Fruit fly (Drosophila melanogaster) whole organism, adult: ENCODE results near the gene CG15506.

ENCODE experiments used
- CG11617 ChIP-seq: fragments of 200-800 bp; sonication (Bioruptor generic); optimal IDR thresholded peaks from 2 replicates; lab custom pipeline; 2017; ENCODE audit warnings: mild to moderate bottlenecking, missing biosample characterization, missing genetic modification reagents, missing genetic modification characterization
- CG12768 ChIP-seq: fragments of 200-800 bp; sonication (Bioruptor generic); optimal IDR thresholded peaks from 2 replicates; lab custom pipeline; 2017; ENCODE audit warnings: missing biosample characterization, missing genetic modification characterization, mild to moderate bottlenecking, moderate library complexity, missing genetic modification reagents
- CG14711 ChIP-seq: fragments of 200-800 bp; sonication (Bioruptor generic); optimal IDR thresholded peaks from 2 replicates; lab custom pipeline; 2018; ENCODE audit warnings: missing biosample characterization, mild to moderate bottlenecking, missing genetic modification characterization, moderate library complexity
- CG1620 ChIP-seq: fragments of 200-800 bp; sonication (Bioruptor generic); optimal IDR thresholded peaks from 2 replicates; lab custom pipeline; 2016; ENCODE audit warnings: missing biosample characterization, missing genetic modification characterization
- CG33017 ChIP-seq: fragments of 200-800 bp; sonication (Bioruptor generic); optimal IDR thresholded peaks from 2 replicates; lab custom pipeline; 2018; ENCODE audit warnings: missing biosample characterization, mild to moderate bottlenecking, missing genetic modification characterization, moderate library complexity
- CG5204 ChIP-seq: fragments of 200-800 bp; sonication (Bioruptor generic); optimal IDR thresholded peaks from 2 replicates; lab custom pipeline; 2016; ENCODE audit warnings: missing biosample characterization, missing genetic modification characterization
- CG7045 ChIP-seq: fragments of 200-800 bp; sonication (Bioruptor generic); optimal IDR thresholded peaks from 2 replicates; lab custom pipeline; 2017; ENCODE audit warnings: missing biosample characterization, mild to moderate bottlenecking, missing genetic modification characterization
- CG7101 ChIP-seq: fragments of 200-800 bp; sonication (Bioruptor generic); optimal IDR thresholded peaks from 2 replicates; lab custom pipeline; 2018; ENCODE audit warnings: missing biosample characterization, mild to moderate bottlenecking, missing genetic modification characterization, moderate library complexity
- Clk ChIP-seq: fragments of 200-800 bp; sonication (Bioruptor generic); optimal IDR thresholded peaks from 2 replicates; lab custom pipeline; 2017; ENCODE audit warnings: missing biosample characterization, missing genetic modification characterization
- Crg-1 ChIP-seq: fragments of 200-800 bp; sonication (Bioruptor generic); optimal IDR thresholded peaks from 2 replicates; lab custom pipeline; 2016; ENCODE audit warnings: missing biosample characterization, missing genetic modification characterization
- Hr96 ChIP-seq: fragments of 200-800 bp; sonication (Bioruptor generic); optimal IDR thresholded peaks from 2 replicates; lab custom pipeline; 2016; ENCODE audit warnings: missing biosample characterization, missing genetic modification characterization
- Mnt ChIP-seq: fragments of 200-800 bp; sonication (Bioruptor generic); optimal IDR thresholded peaks from 2 replicates; lab custom pipeline; 2016; ENCODE audit warnings: missing biosample characterization, mild to moderate bottlenecking, missing genetic modification characterization
- bab1 ChIP-seq: fragments of 200-800 bp; sonication (Bioruptor generic); optimal IDR thresholded peaks from 3 replicates; lab custom pipeline; 2019; ENCODE audit warnings: missing biosample characterization, mild to moderate bottlenecking, missing genetic modification characterization, moderate library complexity
- cic ChIP-seq: fragments of 200-800 bp; sonication (Bioruptor generic); optimal IDR thresholded peaks from 2 replicates; lab custom pipeline; 2017; ENCODE audit warnings: missing biosample characterization, mild to moderate bottlenecking, missing genetic modification characterization, moderate library complexity
- cnc ChIP-seq, 2 experiments: fragments of >200 bp; optimal IDR thresholded peaks; 2 replicates each; lab custom pipeline; 2017
- kay ChIP-seq: fragments of 200-800 bp; sonication (Bioruptor generic); peaks from one replicate; lab custom pipeline; 2016; ENCODE audit warnings: missing biosample characterization, missing genetic modification characterization, borderline replicate concordance
- ovo ChIP-seq: fragments of 200-800 bp; sonication (Bioruptor generic); optimal IDR thresholded peaks from 2 replicates; lab custom pipeline; 2016; ENCODE audit warnings: missing biosample characterization, missing genetic modification characterization
- pad ChIP-seq: fragments of 200-800 bp; sonication (Bioruptor generic); optimal IDR thresholded peaks from 3 replicates; lab custom pipeline; 2017; ENCODE audit warnings: missing biosample characterization, missing genetic modification characterization, mild to moderate bottlenecking, moderate library complexity, missing genetic modification reagents
- tj ChIP-seq: fragments of 200-800 bp; sonication (Bioruptor generic); optimal IDR thresholded peaks from 3 replicates; lab custom pipeline; 2017; ENCODE audit warnings: missing biosample characterization, mild to moderate bottlenecking, missing genetic modification characterization, moderate library complexity
- toe ChIP-seq: fragments of 200-800 bp; sonication (Bioruptor generic); optimal IDR thresholded peaks from 2 replicates; lab custom pipeline; 2016; ENCODE audit warnings: missing biosample characterization, missing genetic modification characterization

CG15506 gene

dm6 chr3R:29718363-29718762 lies at the start of gene CG15506:
Gene CG15506 (plus strand): TSS chr3R:29718663.
- TF ChIP-seq ovo (GFP tag; lab: Kevin White, UChicago) (no peak), Mnt (GFP tag; lab: Kevin White, UChicago) (no peak), Crg-1 (GFP tag; lab: Kevin White, UChicago) (no peak), CG7045 (GFP tag; lab: Kevin White, UChicago) (no peak), kay (GFP tag; lab: Kevin White, UChicago) (no peak), cnc (optimal IDR thresholded peaks at IDR 0.05; lab: Kevin White, UChicago) (no peak), CG5204 (GFP tag; lab: Kevin White, UChicago) (no peak), toe (GFP tag; lab: Kevin White, UChicago) (no peak), Hr96 (GFP tag; lab: Kevin White, UChicago) (no peak), CG33017 (tag; lab: Kevin White, UChicago) (no peak), cic (GFP tag; lab: Kevin White, UChicago) (no peak)

dm6 chr3R:29668777-29669176 lies 49.7 kb upstream of the CG15506 start, which contains the start of the genes ppk20 and ppk30:
Gene ppk20 (minus strand): TSS chr3R:29668877.
Gene ppk30 (plus strand): TSS chr3R:29669149.
- TF ChIP-seq bab1 (GFP tag; lab: Kevin White, UChicago) (no peak), CG11617 (GFP tag; lab: Kevin White, UChicago) (no peak)

dm6 chr3R:29671060-29671707 lies 47.3 kb upstream of the CG15506 start, which contains the start of gene Obp99a:
Gene Obp99a (plus strand): TSS chr3R:29671657.
- TF ChIP-seq bab1 (GFP tag; lab: Kevin White, UChicago) (no peak), tj (peak; percentile 94)

dm6 chr3R:29672156-29672555 lies 46.3 kb upstream of the CG15506 start, which contains the start of gene ppk19:
Gene ppk19 (plus strand): TSS chr3R:29672456.
- TF ChIP-seq Crg-1 (GFP tag; lab: Kevin White, UChicago) (no peak), cic (GFP tag; lab: Kevin White, UChicago) (no peak), ovo (GFP tag; lab: Kevin White, UChicago) (no peak), bab1 (GFP tag; lab: Kevin White, UChicago) (no peak), CG7045 (GFP tag; lab: Kevin White, UChicago) (no peak), CG12768 (GFP tag; lab: Kevin White, UChicago) (no peak), CG5204 (GFP tag; lab: Kevin White, UChicago) (no peak)

- peak; percentile 54 for TF ChIP-seq CG7101 (tag; lab: Kevin White, UChicago)
- peak; percentile 72 for TF ChIP-seq bab1 (GFP tag; lab: Kevin White, UChicago)
- TF ChIP-seq CG14711, result peak; percentile 69
- peak; percentile 1 for TF ChIP-seq tj
- TF ChIP-seq CG12768 (GFP tag; lab: Kevin White, UChicago), result no peak
- peak; percentile 20 for TF ChIP-seq pad (GFP tag; lab: Kevin White, UChicago)
- TF ChIP-seq cnc (optimal IDR thresholded peaks at IDR 0.05; lab: Kevin White, UChicago), result no peak
- peak; percentile 3 for TF ChIP-seq CG33017 (tag; lab: Kevin White, UChicago)
- peak; percentile 66 for TF ChIP-seq CG7045 (GFP tag; lab: Kevin White, UChicago)
- no peak for TF ChIP-seq ovo (GFP tag; lab: Kevin White, UChicago)
- peak; percentile 2 for TF ChIP-seq CG11617 (GFP tag; lab: Kevin White, UChicago)
- TF ChIP-seq CG5204 (GFP tag; lab: Kevin White, UChicago), result peak; percentile 40
- no peak for TF ChIP-seq Clk (GFP tag; lab: Kevin White, UChicago)
- TF ChIP-seq Mnt (GFP tag; lab: Kevin White, UChicago), result peak; percentile 5
- TF ChIP-seq CG1620 (GFP tag; lab: Kevin White, UChicago), result peak; percentile 36
- peak; percentile 38 for TF ChIP-seq Hr96 (GFP tag; lab: Kevin White, UChicago)
- TF ChIP-seq toe (GFP tag; lab: Kevin White, UChicago), result peak; percentile 65
These were observed 43.1 kb upstream of the CG15506 start, which contains the start of the genes Bub3 and Cap-D2 for dm6 chr3R:29675333-29675732. Gene Bub3 (minus strand): TSS chr3R:29675421. Gene Cap-D2 (plus strand): TSS chr3R:29675651.

dm6 chr3R:29681241-29681640 lies 37.2 kb upstream of the CG15506 start:
- no peak for TF ChIP-seq ovo (GFP tag; lab: Kevin White, UChicago)
- no peak for TF ChIP-seq cnc (optimal IDR thresholded peaks at IDR 0.05; lab: Kevin White, UChicago)
- no peak for TF ChIP-seq CG14711
- no peak for TF ChIP-seq CG7101 (tag; lab: Kevin White, UChicago)
- TF ChIP-seq cic (GFP tag; lab: Kevin White, UChicago), result no peak
- no peak for TF ChIP-seq CG11617 (GFP tag; lab: Kevin White, UChicago)
- TF ChIP-seq CG33017 (tag; lab: Kevin White, UChicago), result no peak
- no peak for TF ChIP-seq CG12768 (GFP tag; lab: Kevin White, UChicago)
- no peak for TF ChIP-seq pad (GFP tag; lab: Kevin White, UChicago)

- TF ChIP-seq CG12768 (GFP tag; lab: Kevin White, UChicago) (peak; percentile 48), toe (GFP tag; lab: Kevin White, UChicago) (no peak)
These were observed 36.3 kb upstream of the CG15506 start, which contains the start of the genes CG7582 and Gycalpha99B for dm6 chr3R:29682152-29682600. Gene CG7582 (minus strand): TSS chr3R:29682278. Gene Gycalpha99B (plus strand): TSS chr3R:29682503.
